Fruit fly (Drosophila melanogaster): ENCODE measurements around the gene Hinfp.

Hinfp gene

dm6 chrX:601984-602383, 23.4 kb upstream of the Hinfp start:
- TF ChIP-seq dmrt93B (GFP tag; optimal IDR thresholded peaks at IDR 0.05) (no peak), brk (GFP tag; optimal IDR thresholded peaks at IDR 0.05) (no peak), Rel (GFP tag; optimal IDR thresholded peaks at IDR 0.05) (no peak), Rel (tag; optimal IDR thresholded peaks at IDR 0.05) (no peak), Vsx2 (GFP tag; optimal IDR thresholded peaks at IDR 0.05; ENCODE audit: partially characterized antibody) (no peak), Hnf4 (GFP tag; optimal IDR thresholded peaks at IDR 0.05) (no peak), br (GFP tag; optimal IDR thresholded peaks at IDR 0.05) (no peak), ey (GFP tag; optimal IDR thresholded peaks at IDR 0.05) (no peak), tai (GFP tag; optimal IDR thresholded peaks at IDR 0.05) (no peak), Mio (GFP tag; optimal IDR thresholded peaks at IDR 0.05) (no peak), usp (GFP tag; optimal IDR thresholded peaks at IDR 0.05) (no peak), h (GFP tag; optimal IDR thresholded peaks at IDR 0.05) (no peak), Abd-B (GFP tag; optimal IDR thresholded peaks at IDR 0.05) (no peak), foxo (GFP tag; optimal IDR thresholded peaks at IDR 0.05) (no peak), sage (GFP tag; optimal IDR thresholded peaks at IDR 0.05) (no peak), pan (optimal IDR thresholded peaks at IDR 0.05) (no peak), CG9705 (GFP tag; optimal IDR thresholded peaks at IDR 0.05) (no peak), dl (GFP tag; optimal IDR thresholded peaks at IDR 0.05; ENCODE audit: insufficient read depth in 1 of 2, partially characterized antibody in 2 of 2) (no peak)

- TF ChIP-seq Dfd (GFP tag; optimal IDR thresholded peaks at IDR 0.05) (no peak), lola (GFP tag; optimal IDR thresholded peaks at IDR 0.05) (no peak), Rel (GFP tag; optimal IDR thresholded peaks at IDR 0.05) (no peak), Rel (tag; optimal IDR thresholded peaks at IDR 0.05) (no peak), rgr (GFP tag; optimal IDR thresholded peaks at IDR 0.05) (no peak), Hnf4 (GFP tag; optimal IDR thresholded peaks at IDR 0.05) (no peak), foxo (GFP tag; optimal IDR thresholded peaks at IDR 0.05) (no peak), sage (GFP tag; optimal IDR thresholded peaks at IDR 0.05) (no peak), br (GFP tag; optimal IDR thresholded peaks at IDR 0.05) (no peak), dsf (GFP tag; optimal IDR thresholded peaks at IDR 0.05; ENCODE audit: borderline replicate concordance) (no peak), brk (GFP tag; optimal IDR thresholded peaks at IDR 0.05) (no peak)
These were observed 15.3 kb upstream of the Hinfp start for dm6 chrX:610048-610447.

dm6 chrX:616761-617476, 8.4 kb upstream of the Hinfp start:
- TF ChIP-seq fru (GFP tag; optimal IDR thresholded peaks at IDR 0.05) (peak; percentile 10), OdsH (GFP tag; optimal IDR thresholded peaks at IDR 0.05) (peak; percentile 2), Rel (GFP tag; optimal IDR thresholded peaks at IDR 0.05) (no peak), Rel (tag; optimal IDR thresholded peaks at IDR 0.05) (peak; percentile 81), Hr83 (GFP tag; optimal IDR thresholded peaks at IDR 0.05; ENCODE audit: poor library complexity, severe bottlenecking) (no peak), br (GFP tag; optimal IDR thresholded peaks at IDR 0.05) (peak; percentile 34), dl (GFP tag; optimal IDR thresholded peaks at IDR 0.05; ENCODE audit: insufficient read depth in 1 of 2, partially characterized antibody in 2 of 2) (no peak), N (GFP tag; optimal IDR thresholded peaks at IDR 0.05) (peak; percentile 3), Jra (GFP tag; optimal IDR thresholded peaks at IDR 0.05) (peak; percentile 23), Myc (optimal IDR thresholded peaks at IDR 0.05) (no peak), Sp1 (GFP tag; optimal IDR thresholded peaks at IDR 0.05) (no peak), woc (GFP tag; optimal IDR thresholded peaks at IDR 0.05) (no peak)

- TF ChIP-seq h (GFP tag; optimal IDR thresholded peaks at IDR 0.05) = peak; percentile 29
- no peak for TF ChIP-seq usp (GFP tag; optimal IDR thresholded peaks at IDR 0.05)
- TF ChIP-seq Abd-B (GFP tag; optimal IDR thresholded peaks at IDR 0.05) = no peak
- TF ChIP-seq GATAd (GFP tag; optimal IDR thresholded peaks at IDR 0.05) = no peak
- peak; percentile 62 for TF ChIP-seq Hnf4 (GFP tag; optimal IDR thresholded peaks at IDR 0.05)
- TF ChIP-seq foxo (GFP tag; optimal IDR thresholded peaks at IDR 0.05) = peak in 1 of 2 experiments; percentile 30
- no peak for TF ChIP-seq dsf (GFP tag; optimal IDR thresholded peaks at IDR 0.05; ENCODE audit: borderline replicate concordance)
- no peak for TF ChIP-seq tai (GFP tag; optimal IDR thresholded peaks at IDR 0.05)
- TF ChIP-seq lola (GFP tag; optimal IDR thresholded peaks at IDR 0.05) = no peak
- no peak for TF ChIP-seq CG32264 (GFP tag; optimal IDR thresholded peaks at IDR 0.05)
- TF ChIP-seq Mio (GFP tag; optimal IDR thresholded peaks at IDR 0.05) = no peak
- peak; percentile 40 for TF ChIP-seq Hr83 (GFP tag; optimal IDR thresholded peaks at IDR 0.05; ENCODE audit: poor library complexity, severe bottlenecking)
- no peak for TF ChIP-seq CrebA (GFP tag; optimal IDR thresholded peaks at IDR 0.05; ENCODE audit: borderline replicate concordance)
- peak; percentile 18 for TF ChIP-seq sv (GFP tag; optimal IDR thresholded peaks at IDR 0.05)
- TF ChIP-seq Vsx2 (GFP tag; optimal IDR thresholded peaks at IDR 0.05; ENCODE audit: partially characterized antibody) = no peak
- no peak for TF ChIP-seq Sp1 (GFP tag; optimal IDR thresholded peaks at IDR 0.05)
These were observed 7.9 kb upstream of the Hinfp start for dm6 chrX:617477-617795.
